Worm (Caenorhabditis elegans) whole organism, mixed stage, embryonic: ENCODE results near the gene sul-2.

Source experiments
- blmp-1 ChIP-seq: fragments of 150-350 bp; optimal IDR thresholded peaks from 2 replicates; lab custom pipeline; 2014; ENCODE audit warnings: missing biosample characterization, missing genetic modification characterization
- ceh-43 ChIP-seq: fragments of 200-800 bp; sonication (Bioruptor generic); optimal IDR thresholded peaks from 2 replicates; lab custom pipeline; 2018; ENCODE audit warnings: mild to moderate bottlenecking, missing genetic modification characterization, moderate library complexity, missing compliant biosample characterization
- elt-3 ChIP-seq: fragments of 150-350 bp; optimal IDR thresholded peaks from 2 replicates; lab custom pipeline; 2014; ENCODE audit warnings: missing biosample characterization, missing genetic modification characterization
- mep-1 ChIP-seq: fragments of 150-350 bp; optimal IDR thresholded peaks from 2 replicates; lab custom pipeline; 2017; ENCODE audit warnings: missing biosample characterization, missing genetic modification reagents, missing genetic modification characterization, inconsistent platforms
- mls-2 ChIP-seq: sonication (generic microtip); optimal IDR thresholded peaks from 2 replicates; lab custom pipeline; 2016; ENCODE audit warnings: mild to moderate bottlenecking, missing genetic modification characterization, moderate library complexity, missing compliant biosample characterization
- nhr-12 ChIP-seq: fragments of 150-350 bp; optimal IDR thresholded peaks from 2 replicates; lab custom pipeline; 2014; ENCODE audit warnings: missing biosample characterization, missing genetic modification characterization
- nhr-237 ChIP-seq: fragments of 150-350 bp; optimal IDR thresholded peaks from 2 replicates; lab custom pipeline; 2014; ENCODE audit warnings: missing biosample characterization, missing genetic modification characterization
- nhr-76 ChIP-seq: sonication (generic microtip); optimal IDR thresholded peaks from 2 replicates; lab custom pipeline; 2017; ENCODE audit warnings: missing biosample characterization, missing genetic modification characterization
- sem-2 ChIP-seq: fragments of 200-800 bp; sonication (Bioruptor generic); optimal IDR thresholded peaks from 2 replicates; lab custom pipeline; 2018; ENCODE audit warnings: mild to moderate bottlenecking, missing genetic modification characterization, missing compliant biosample characterization
- snpc-4 ChIP-seq: fragments of 150-350 bp; optimal IDR thresholded peaks from 2 replicates; lab custom pipeline; 2014; ENCODE audit warnings: missing biosample characterization, missing genetic modification characterization
- unc-39 ChIP-seq: fragments of 150-350 bp; optimal IDR thresholded peaks from 2 replicates; lab custom pipeline; 2014; ENCODE audit warnings: missing biosample characterization, missing genetic modification characterization
- unc-62 ChIP-seq: fragments of 150-350 bp; optimal IDR thresholded peaks from 2 replicates; lab custom pipeline; 2014; ENCODE audit warnings: missing biosample characterization, missing genetic modification reagents, missing genetic modification characterization
- ztf-11 ChIP-seq: fragments of 150-350 bp; optimal IDR thresholded peaks from 2 replicates; lab custom pipeline; 2014; ENCODE audit warnings: missing biosample characterization, missing genetic modification characterization

- TF ChIP-seq nhr-12: no peak
- TF ChIP-seq snpc-4 (tag; lab: Kevin White, UChicago): no peak
- TF ChIP-seq unc-62 (GFP tag; lab: Kevin White, UChicago): no peak
- TF ChIP-seq nhr-237 (tag; lab: Kevin White, UChicago): no peak
- TF ChIP-seq unc-39: no peak
- TF ChIP-seq mep-1 (tag; lab: Kevin White, UChicago): no peak
- no peak for TF ChIP-seq sem-2
- no peak for TF ChIP-seq ceh-43 (GFP tag; lab: Kevin White, UChicago)
- TF ChIP-seq blmp-1 (tag; lab: Kevin White, UChicago): no peak
- no peak for TF ChIP-seq ztf-11
- no peak for TF ChIP-seq nhr-76 (tag; lab: Kevin White, UChicago)
- TF ChIP-seq mls-2: no peak
- no peak for TF ChIP-seq elt-3 (tag; lab: Kevin White, UChicago)
Observed at ce11 chrV:8155743-8156142, 1.8 kb upstream of the sul-2 start.
